Fruit fly (Drosophila melanogaster): ENCODE results near the gene Atg4b.

The Atg4b gene

DNA sequence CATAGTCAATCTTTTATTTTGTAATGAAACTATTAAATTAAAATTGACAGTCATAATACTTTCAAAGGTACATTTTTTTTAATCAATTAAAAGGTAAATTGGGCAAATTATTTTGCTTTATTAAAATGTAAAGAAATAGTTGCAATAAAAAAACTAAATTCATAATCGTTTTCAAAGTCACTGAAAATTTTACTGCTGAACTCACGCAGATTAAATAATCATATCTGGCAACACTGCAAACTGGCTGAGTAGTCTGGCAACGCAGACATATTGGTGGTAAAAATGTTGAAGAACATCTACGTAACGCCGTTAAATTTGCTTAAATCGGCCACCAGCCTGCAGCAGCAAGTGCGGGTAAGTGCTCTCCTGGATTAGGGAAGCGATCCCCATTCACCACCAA is 26.3 kb downstream of the Atg4b start, which contains the start of gene mRpL9 (continued):
- TF ChIP-seq fd64A (GFP tag; optimal IDR thresholded peaks at IDR 0.05) (no peak), Eip74EF (GFP tag; optimal IDR thresholded peaks at IDR 0.05) (no peak), CG17359 (tag; optimal IDR thresholded peaks at IDR 0.05) (no peak), Hsf (GFP tag; optimal IDR thresholded peaks at IDR 0.05) (no peak), CG17186 (GFP tag; optimal IDR thresholded peaks at IDR 0.05) (peak; percentile 51), CG31365 (tag; optimal IDR thresholded peaks at IDR 0.05) (no peak), Six4 (GFP tag; optimal IDR thresholded peaks at IDR 0.05) (no peak), CG14965 (GFP tag; optimal IDR thresholded peaks at IDR 0.05; ENCODE audit: borderline replicate concordance) (no peak), CG6765 (GFP tag; optimal IDR thresholded peaks at IDR 0.05) (no peak), Side (GFP tag; optimal IDR thresholded peaks at IDR 0.05) (no peak), CG3847 (GFP tag; IDR thresholded peaks at IDR 0.05) (peak; percentile 58), sens (GFP tag) (peak; percentile 47), CG4707 (GFP tag; optimal IDR thresholded peaks at IDR 0.05) (no peak), bbx (GFP tag; IDR thresholded peaks at IDR 0.05; ENCODE audit: partially characterized antibody) (no peak; the same call in 1 of the 2 replicates), fd96Cb (tag; optimal IDR thresholded peaks at IDR 0.05) (no peak), Neu2 (GFP tag; optimal IDR thresholded peaks at IDR 0.05; ENCODE audit: borderline replicate concordance) (no peak), dm (GFP tag; optimal IDR thresholded peaks at IDR 0.05) (no peak), CG13287 (GFP tag; IDR thresholded peaks at IDR 0.05; ENCODE audit: partially characterized antibody) (no peak), az2 (GFP tag; optimal IDR thresholded peaks at IDR 0.05) (no peak), CG7357 (GFP tag; IDR thresholded peaks at IDR 0.05) (no peak), HLH3B (GFP tag; IDR thresholded peaks at IDR 0.05) (no peak), dpn (GFP tag; optimal IDR thresholded peaks at IDR 0.05) (peak in 1 of 2 experiments; percentile 34), H2.0 (GFP tag; IDR thresholded peaks at IDR 0.05) (no peak), B-H2 (GFP tag; optimal IDR thresholded peaks at IDR 0.05) (no peak), CG13424 (tag; optimal IDR thresholded peaks at IDR 0.05) (peak; percentile 22), ind (GFP tag; optimal IDR thresholded peaks at IDR 0.05) (peak; percentile 21), CG8388 (GFP tag; optimal IDR thresholded peaks at IDR 0.05) (no peak), CG33213 (GFP tag; optimal IDR thresholded peaks at IDR 0.05) (no peak), aop (GFP tag; IDR thresholded peaks at IDR 0.05) (no peak), CG33557 (GFP tag; optimal IDR thresholded peaks at IDR 0.05) (no peak), psq (GFP tag; optimal IDR thresholded peaks at IDR 0.05) (no peak), CkIIα-i1 (GFP tag; IDR thresholded peaks at IDR 0.05) (no peak), HLHmδ (GFP tag; optimal IDR thresholded peaks at IDR 0.05) (no peak), CG10565 (GFP tag; optimal IDR thresholded peaks at IDR 0.05) (no peak), shn (GFP tag; optimal IDR thresholded peaks at IDR 0.05) (no peak), ham (GFP tag; IDR thresholded peaks at IDR 0.05) (no peak), Med (GFP tag) (peak; percentile 78), CG7786 (GFP tag; optimal IDR thresholded peaks at IDR 0.05) (no peak), CG6689 (GFP tag; IDR thresholded peaks at IDR 0.05) (no peak), rib (GFP tag; IDR thresholded peaks at IDR 0.05) (no peak), Doc3 (GFP tag; IDR thresholded peaks at IDR 0.05; ENCODE audit: partially characterized antibody) (peak; percentile 34; the same call in 1 of the 3 replicates), lilli (GFP tag; optimal IDR thresholded peaks at IDR 0.05) (peak; percentile 28), Lhr (GFP tag; optimal IDR thresholded peaks at IDR 0.05) (no peak), Hr51 (GFP tag; optimal IDR thresholded peaks at IDR 0.05) (no peak), MESR4 (GFP tag; optimal IDR thresholded peaks at IDR 0.05) (peak; percentile 63), gro (GFP tag; optimal IDR thresholded peaks at IDR 0.05) (no peak), ewg (GFP tag; optimal IDR thresholded peaks at IDR 0.05) (no peak), CG14710 (tag; optimal IDR thresholded peaks at IDR 0.05) (peak; percentile 64), CG4360 (GFP tag; IDR thresholded peaks at IDR 0.05) (no peak), CG43689 (GFP tag; IDR thresholded peaks at IDR 0.05) (no peak), pros (GFP tag; optimal IDR thresholded peaks at IDR 0.05) (no peak)
